Fruit fly (Drosophila melanogaster): ENCODE results near the gene DPCoAC.

DNA sequence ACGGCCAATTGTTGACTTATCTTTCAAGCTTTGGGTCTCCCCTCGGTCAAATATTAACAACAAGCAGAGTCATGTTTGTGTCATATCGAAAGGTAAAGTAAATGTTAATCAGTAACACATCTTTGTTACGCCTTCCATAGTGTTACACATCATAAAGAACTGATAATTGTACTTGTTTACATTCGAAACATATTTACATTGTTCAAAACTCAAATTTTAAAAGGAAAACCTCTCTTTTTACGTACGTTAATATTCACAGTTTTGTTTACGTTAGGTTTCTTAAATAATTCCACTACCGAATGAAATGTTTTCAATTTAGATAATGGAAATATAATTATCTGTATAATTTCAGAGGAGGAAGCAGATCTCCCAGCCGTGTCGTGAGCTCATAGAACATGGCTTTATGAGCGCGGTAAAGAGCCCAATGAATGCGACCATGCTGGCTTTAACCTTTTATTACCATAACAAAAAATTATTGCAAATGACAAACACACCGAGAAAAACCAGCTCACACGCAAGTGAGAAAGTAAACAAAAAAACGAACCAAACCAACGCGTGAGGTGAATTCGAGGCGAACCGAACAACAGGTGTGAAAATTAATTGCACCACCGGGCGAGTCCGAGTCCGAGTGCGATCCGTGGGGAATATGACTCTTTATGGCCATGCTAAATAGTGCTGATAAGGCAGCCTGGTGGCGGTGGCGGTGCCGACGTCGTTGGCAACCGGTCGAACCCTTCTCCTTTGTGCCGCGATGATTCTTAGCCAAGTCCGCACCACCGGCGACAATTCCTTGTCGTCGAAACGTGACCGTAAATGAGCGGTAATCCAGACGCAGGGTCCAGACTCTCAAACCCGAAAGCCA lies 15.0 kb downstream of the DPCoAC start:
- TF ChIP-seq Sin3A (optimal IDR thresholded peaks at IDR 0.05): no peak
- no peak for TF ChIP-seq h (optimal IDR thresholded peaks at IDR 0.05)
- TF ChIP-seq psq (optimal IDR thresholded peaks at IDR 0.05): no peak
- no peak for TF ChIP-seq Myc (optimal IDR thresholded peaks at IDR 0.05)
- no peak for TF ChIP-seq insv (optimal IDR thresholded peaks at IDR 0.05)
- TF ChIP-seq ttk (optimal IDR thresholded peaks at IDR 0.05): no peak
